Fruit fly (Drosophila melanogaster): ENCODE data around the gene CG32109.

DNA sequence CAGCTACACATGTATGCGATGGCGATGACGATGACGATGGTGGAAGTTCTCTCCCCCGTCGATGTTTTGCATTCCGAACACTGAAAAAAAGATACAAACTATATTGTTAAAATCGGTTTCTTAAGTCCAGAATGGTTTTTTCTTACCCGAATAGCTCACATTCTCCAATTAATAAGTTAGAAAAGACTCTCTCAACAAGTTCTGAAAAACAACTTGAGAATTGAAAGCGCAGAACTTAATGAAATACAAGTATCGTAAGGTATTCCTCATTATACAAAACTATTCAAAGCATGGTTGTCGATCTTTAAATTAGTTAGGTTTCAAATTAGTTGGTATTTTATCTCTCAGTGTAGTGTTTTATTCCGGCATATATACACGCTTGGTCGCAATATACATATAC, 38.7 kb upstream of the CG32109 start:
- TF ChIP-seq usp (GFP tag; optimal IDR thresholded peaks at IDR 0.05), result no peak
- TF ChIP-seq psq (optimal IDR thresholded peaks at IDR 0.05), result no peak
